Worm (Caenorhabditis elegans) whole organism, early embryonic: Measurements from ENCODE around the gene tag-234.

Experiments used
- F13C5.2 ChIP-seq: sonication (generic microtip); optimal IDR thresholded peaks from 2 replicates; lab custom pipeline; 2017; ENCODE audit warnings: mild to moderate bottlenecking, missing genetic modification characterization, inconsistent platforms, missing compliant biosample characterization
- hmg-4 ChIP-seq: fragments of 200-800 bp; sonication (Bioruptor generic); optimal IDR thresholded peaks from 2 replicates; lab custom pipeline; 2018; ENCODE audit warnings: mild to moderate bottlenecking, missing genetic modification characterization, missing compliant biosample characterization
- hnd-1 ChIP-seq: sonication (generic microtip); optimal IDR thresholded peaks from 2 replicates; lab custom pipeline; 2016; ENCODE audit warnings: missing genetic modification characterization, missing compliant biosample characterization
- tbx-37 ChIP-seq: fragments of 200-800 bp; sonication (Bioruptor generic); conservative IDR thresholded peaks from 2 replicates; pipeline ENCODE4 v1.3.6; 2022; ENCODE audit warnings: missing genetic modification reagents, missing genetic modification characterization, missing compliant biosample characterization

ce11 chrII:5901407-5902026, 37.5 kb downstream of the tag-234 start:
- no peak for TF ChIP-seq hmg-4 (GFP tag; lab: Kevin White, UChicago)
- no peak for TF ChIP-seq tbx-37 (GFP tag; lab: Robert Waterston, UW)
- TF ChIP-seq hnd-1 (tag; lab: Kevin White, UChicago) = no peak
- no peak for TF ChIP-seq F13C5.2 (tag; lab: Kevin White, UChicago)
